Worm (Caenorhabditis elegans) whole organism, L4/young adult: ENCODE data around the gene elo-8.

Experiments
- W03F9.2 ChIP-seq: fragments of 150-350 bp; optimal IDR thresholded peaks from 2 replicates; lab custom pipeline; 2014; ENCODE audit warnings: missing biosample characterization, missing genetic modification characterization
- dao-5 ChIP-seq: sonication (generic microtip); optimal IDR thresholded peaks from 2 replicates; lab custom pipeline; 2016; ENCODE audit warnings: missing genotype, missing genetic modification characterization, moderate library complexity, missing compliant biosample characterization

DNA sequence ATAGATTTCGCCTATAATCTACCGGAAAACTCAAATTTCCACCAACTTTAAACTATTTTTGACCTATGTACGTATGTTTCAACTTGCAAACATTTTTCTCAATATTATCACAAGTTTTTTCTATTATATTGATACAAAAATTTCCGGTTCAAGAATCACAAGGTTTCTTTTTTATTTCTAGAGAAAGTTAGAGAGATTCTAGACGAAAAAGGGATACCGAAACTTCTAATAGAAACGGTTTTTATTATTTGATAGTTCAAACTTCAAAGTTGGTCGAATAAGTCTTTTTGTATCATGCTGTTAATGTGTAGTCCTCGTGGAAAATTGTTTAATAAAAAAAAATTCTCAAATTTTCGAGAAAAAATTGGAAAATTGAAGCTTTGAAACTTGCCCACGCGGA, 23.2 kb upstream of the elo-8 start:
- TF ChIP-seq dao-5 (tag; lab: Kevin White, UChicago) (no peak), W03F9.2 (tag; lab: Kevin White, UChicago) (no peak)
